Worm (Caenorhabditis elegans): ENCODE data around the gene egg-2.

ce11 chrIII:7034252-7035223 is 25.8 kb downstream of the egg-2 start:
- TF ChIP-seq klf-2 (GFP tag; conservative IDR thresholded peaks at IDR 0.05) (no peak), ztf-29 (GFP tag; IDR thresholded peaks at IDR 0.05) (no peak), ztf-23 (GFP tag; IDR thresholded peaks at IDR 0.05) (no peak), med-1 (GFP tag; optimal IDR thresholded peaks at IDR 0.05; ENCODE audit: insufficient read depth) (no peak), tab-1 (GFP tag; IDR thresholded peaks at IDR 0.05) (no peak), T22C8.4 (GFP tag; IDR thresholded peaks at IDR 0.05) (no peak), ref-1 (GFP tag; conservative IDR thresholded peaks at IDR 0.05) (no peak)

Data from whole organism, midembryonic.